Worm (Caenorhabditis elegans): ENCODE results near the gene T14G8.3.

T14G8.3 gene

DNA sequence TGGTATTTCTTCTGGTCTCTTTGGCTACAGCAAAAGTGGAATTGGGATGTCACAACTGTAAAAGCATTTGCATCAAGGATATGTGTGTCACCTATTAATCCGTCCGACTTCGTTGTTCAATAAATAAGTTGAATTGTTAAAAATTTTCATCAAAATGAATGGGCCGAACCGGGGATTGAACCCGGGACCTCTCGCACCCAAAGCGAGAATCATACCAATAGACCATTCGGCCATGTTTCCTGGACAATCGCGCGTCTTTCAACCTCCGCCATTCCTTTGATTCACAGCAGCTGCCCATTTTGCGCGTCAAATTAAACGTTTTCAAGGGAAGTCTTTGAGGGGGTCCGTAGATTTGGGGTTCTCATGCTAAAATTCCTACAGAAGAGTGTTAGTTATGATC lies 6.4 kb upstream of the T14G8.3 start:
- TF ChIP-seq lin-40 (tag; optimal IDR thresholded peaks at IDR 0.05) (no peak), egl-44 (GFP tag; IDR thresholded peaks at IDR 0.05) (0 out of 2 replicates have a peak, but pooled peaks have one; percentile 19), hlh-12 (tag; optimal IDR thresholded peaks at IDR 0.05) (no peak), ekl-4 (GFP tag; IDR thresholded peaks at IDR 0.05) (0 out of 2 replicates have a peak, but pooled peaks have one; percentile 26), ztf-25 (GFP tag; IDR thresholded peaks at IDR 0.05) (0 out of 2 replicates have a peak, but pooled peaks have one; percentile 51), cebp-1 (GFP tag; IDR thresholded peaks at IDR 0.05) (0 out of 2 replicates have a peak, but pooled peaks have one; percentile 10), cebp-1 (tag; optimal IDR thresholded peaks at IDR 0.05) (no peak), B0261.1 (tag; optimal IDR thresholded peaks at IDR 0.05) (peak; percentile 66), F33H1.4 (GFP tag; IDR thresholded peaks at IDR 0.05) (no peak), die-1 (tag; optimal IDR thresholded peaks at IDR 0.05) (peak; percentile 53), mcd-1 (GFP tag; IDR thresholded peaks at IDR 0.05) (no peak), pbrm-1 (GFP tag; IDR thresholded peaks at IDR 0.05) (peak; percentile 45; the same call in 1 of the 2 replicates), D2030.7 (GFP tag; IDR thresholded peaks at IDR 0.05) (peak; percentile 65), nhr-90 (tag; optimal IDR thresholded peaks at IDR 0.05) (peak; percentile 11), rpc-1 (optimal IDR thresholded peaks at IDR 0.05) (peak; percentile 57), rpc-1 (tag; optimal IDR thresholded peaks at IDR 0.05) (peak; percentile 72), tbp1 (GFP tag; optimal IDR thresholded peaks at IDR 0.05) (peak; percentile 84), hmg-1.2 (GFP tag; IDR thresholded peaks at IDR 0.05) (peak; percentile 62), lin-26 (GFP tag; IDR thresholded peaks at IDR 0.05) (peak; percentile 51), dox-1 (GFP tag; IDR thresholded peaks at IDR 0.05) (peak; percentile 36; the same call in 1 of the 2 replicates)

DNA sequence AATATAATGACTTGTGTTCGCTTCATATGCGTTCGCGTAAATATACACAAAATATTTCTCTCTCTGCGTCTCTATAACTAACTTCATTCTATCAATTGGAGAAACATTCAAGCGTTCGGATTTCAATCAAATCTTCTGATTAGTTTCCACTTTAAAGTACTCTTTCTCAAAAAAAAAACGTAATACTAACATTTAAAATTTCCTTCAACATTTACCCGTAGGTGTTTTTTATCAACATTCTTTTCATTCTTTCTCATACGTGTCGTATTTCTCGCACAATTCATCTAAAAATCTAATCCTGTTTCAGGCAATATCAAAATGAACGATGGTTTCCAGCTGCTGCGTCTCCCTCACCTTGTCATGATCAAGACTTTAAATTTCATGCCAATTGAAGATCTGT lies 3.3 kb upstream of the T14G8.3 start, which contains the start of gene T14G8.2:
Gene T14G8.2, plus strand, starts transcription at position 301 of the 400 bp plus-strand sequence.
- TF ChIP-seq hsf-1 (GFP tag; IDR thresholded peaks at IDR 0.05) (no peak), sptf-2 (GFP tag; optimal IDR thresholded peaks at IDR 0.05) (no peak), tbp1 (GFP tag; optimal IDR thresholded peaks at IDR 0.05) (no peak), F49E8.2 (tag; optimal IDR thresholded peaks at IDR 0.05; ENCODE audit: insufficient read depth) (no peak), egl-18 (GFP tag; IDR thresholded peaks at IDR 0.05) (no peak), hlh-12 (tag; optimal IDR thresholded peaks at IDR 0.05) (no peak), ceh-79 (tag; optimal IDR thresholded peaks at IDR 0.05) (no peak), ztf-18 (tag; optimal IDR thresholded peaks at IDR 0.05) (no peak), ets-4 (GFP tag; optimal IDR thresholded peaks at IDR 0.05) (no peak), nhr-80 (tag; optimal IDR thresholded peaks at IDR 0.05) (no peak), xnd-1 (tag; optimal IDR thresholded peaks at IDR 0.05) (no peak), ama-1 (optimal IDR thresholded peaks at IDR 0.05) (no peak), ama-1 (GFP tag; optimal IDR thresholded peaks at IDR 0.05) (no peak), pha-4 (tag; optimal IDR thresholded peaks at IDR 0.05) (no peak), F33H1.4 (GFP tag; IDR thresholded peaks at IDR 0.05) (no peak), sea-2 (GFP tag; IDR thresholded peaks at IDR 0.05) (no peak), T07F8.4 (tag; optimal IDR thresholded peaks at IDR 0.05) (no peak), F22D6.2 (tag; optimal IDR thresholded peaks at IDR 0.05) (no peak)

DNA sequence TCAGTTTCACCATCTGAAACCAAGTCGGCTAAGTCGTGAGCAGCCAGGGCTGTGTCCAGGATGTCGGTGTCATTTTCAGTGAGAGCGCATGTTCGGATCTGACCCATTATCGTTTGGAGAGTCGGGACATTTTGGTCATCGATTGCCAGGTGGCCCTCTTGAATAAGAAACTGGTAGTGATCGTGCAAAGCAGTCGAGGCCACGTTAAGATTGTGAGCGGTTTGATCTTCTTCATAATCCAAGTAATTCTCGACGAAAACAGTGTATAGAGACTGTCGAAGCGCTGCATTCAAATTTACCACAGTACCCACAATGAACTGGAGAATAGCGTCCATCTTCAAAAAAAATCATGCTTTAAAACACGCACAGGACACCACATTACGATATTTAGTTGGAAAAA lies 1.5 kb downstream of the T14G8.3 start, which contains the start of gene T14G8.6:
Gene T14G8.6, minus strand, starts transcription at position 338 of the 400 bp plus-strand sequence.
- TF ChIP-seq snpc-1.3 (tag; optimal IDR thresholded peaks at IDR 0.05; ENCODE audit: insufficient read depth) = no peak
- no peak for TF ChIP-seq fkh-3 (tag; optimal IDR thresholded peaks at IDR 0.05)
- no peak for TF ChIP-seq pbrm-1 (GFP tag; IDR thresholded peaks at IDR 0.05)
- no peak for TF ChIP-seq mcd-1 (GFP tag; IDR thresholded peaks at IDR 0.05)
- TF ChIP-seq F57C9.4 (tag; optimal IDR thresholded peaks at IDR 0.05) = no peak
- no peak for TF ChIP-seq pha-4 (tag; optimal IDR thresholded peaks at IDR 0.05)
- TF ChIP-seq hlh-12 (tag; optimal IDR thresholded peaks at IDR 0.05) = no peak
- TF ChIP-seq ceh-91 (GFP tag; IDR thresholded peaks at IDR 0.05) = no peak
- no peak for TF ChIP-seq attf-3 (GFP tag; conservative IDR thresholded peaks at IDR 0.05)
- TF ChIP-seq Y95B8A.8 (GFP tag; IDR thresholded peaks at IDR 0.05) = no peak
- no peak for TF ChIP-seq hlh-26 (GFP tag; conservative IDR thresholded peaks at IDR 0.05)
